Worm (Caenorhabditis elegans): ENCODE measurements around the gene F55B11.4.

The F55B11.4 gene

ce11 chrIV:14445191-14445795, 14.6 kb upstream of the F55B11.4 start (continued):
- TF ChIP-seq R02D3.7 (tag; optimal IDR thresholded peaks at IDR 0.05) = no peak
- no peak for TF ChIP-seq spr-1 (tag; optimal IDR thresholded peaks at IDR 0.05)
- no peak for TF ChIP-seq zip-11 (GFP tag; IDR thresholded peaks at IDR 0.05)
- no peak for TF ChIP-seq daf-16 (GFP tag; optimal IDR thresholded peaks at IDR 0.05)
- TF ChIP-seq daf-16 (tag; optimal IDR thresholded peaks at IDR 0.05) = peak; percentile 42
- no peak for TF ChIP-seq madf-5 (GFP tag; IDR thresholded peaks at IDR 0.05)
- no peak for TF ChIP-seq attf-4 (tag; optimal IDR thresholded peaks at IDR 0.05)
- TF ChIP-seq T20F7.1 (GFP tag; optimal IDR thresholded peaks at IDR 0.05) = no peak
- TF ChIP-seq daf-8 (GFP tag; IDR thresholded peaks at IDR 0.05) = no peak
- peak; percentile 49 for TF ChIP-seq dve-1 (tag; optimal IDR thresholded peaks at IDR 0.05; ENCODE audit: insufficient read depth)
- no peak for TF ChIP-seq zip-2 (tag; optimal IDR thresholded peaks at IDR 0.05)
- no peak for TF ChIP-seq F26F4.8 (GFP tag; conservative IDR thresholded peaks at IDR 0.05)
- no peak for TF ChIP-seq egl-43 (GFP tag; IDR thresholded peaks at IDR 0.05)
- no peak for TF ChIP-seq lin-15B (tag; optimal IDR thresholded peaks at IDR 0.05)
- no peak for TF ChIP-seq ceh-82 (tag; optimal IDR thresholded peaks at IDR 0.05)
- TF ChIP-seq ceh-62 (tag; optimal IDR thresholded peaks at IDR 0.05) = no peak
- no peak for TF ChIP-seq nhr-77 (tag; optimal IDR thresholded peaks at IDR 0.05)
- TF ChIP-seq zfp-2 (tag; optimal IDR thresholded peaks at IDR 0.05) = no peak
- no peak for TF ChIP-seq nhr-111 (GFP tag; optimal IDR thresholded peaks at IDR 0.05)
- TF ChIP-seq lin-1 (GFP tag; IDR thresholded peaks at IDR 0.05) = no peak
- no peak for TF ChIP-seq duxl-1 (tag; optimal IDR thresholded peaks at IDR 0.05; ENCODE audit: poor library complexity)
- no peak for TF ChIP-seq F44E2.7 (GFP tag; IDR thresholded peaks at IDR 0.05)
- TF ChIP-seq daf-19 (GFP tag; conservative IDR thresholded peaks at IDR 0.05) = no peak
- no peak for TF ChIP-seq pha-4 (GFP tag; IDR thresholded peaks at IDR 0.05)
- TF ChIP-seq pha-4 (tag; optimal IDR thresholded peaks at IDR 0.05) = no peak
- no peak for TF ChIP-seq lin-13 (GFP tag; optimal IDR thresholded peaks at IDR 0.05)
- no peak for TF ChIP-seq fkh-10 (GFP tag; optimal IDR thresholded peaks at IDR 0.05)
- peak in 1 of 2 experiments; percentile 34 for TF ChIP-seq unc-62 (GFP tag; optimal IDR thresholded peaks at IDR 0.05 in 1 of 2)
- no peak for TF ChIP-seq unc-62 (tag; optimal IDR thresholded peaks at IDR 0.05)
- TF ChIP-seq F49E8.2 (tag; optimal IDR thresholded peaks at IDR 0.05; ENCODE audit: borderline replicate concordance) = no peak
- TF ChIP-seq zfp-3 (GFP tag; conservative IDR thresholded peaks at IDR 0.05) = no peak
- no peak for TF ChIP-seq mxl-2 (GFP tag; conservative IDR thresholded peaks at IDR 0.05)
- TF ChIP-seq dpl-1 (GFP tag; optimal IDR thresholded peaks at IDR 0.05) = peak; percentile 13
- peak; percentile 8 for TF ChIP-seq nhr-48 (tag; optimal IDR thresholded peaks at IDR 0.05)
- TF ChIP-seq nhr-41 (GFP tag; IDR thresholded peaks at IDR 0.05) = no peak
- no peak for TF ChIP-seq Y75B8A.6 (GFP tag; IDR thresholded peaks at IDR 0.05)
- TF ChIP-seq spr-3 (GFP tag; optimal IDR thresholded peaks at IDR 0.05) = no peak
- TF ChIP-seq dmd-6 (GFP tag; IDR thresholded peaks at IDR 0.05) = 0 out of 2 replicates have a peak, but pooled peaks have one; percentile 22
- TF ChIP-seq nhr-25 (tag; optimal IDR thresholded peaks at IDR 0.05; ENCODE audit: borderline replicate concordance, insufficient read depth) = peak; percentile 9
- no peak for TF ChIP-seq skn-1 (tag; optimal IDR thresholded peaks at IDR 0.05)
- no peak for TF ChIP-seq sdz-12 (GFP tag; optimal IDR thresholded peaks at IDR 0.05)
- TF ChIP-seq pqm-1 (tag; optimal IDR thresholded peaks at IDR 0.05) = no peak
- no peak for TF ChIP-seq vab-7 (GFP tag; IDR thresholded peaks at IDR 0.05)
- peak; percentile 17 for TF ChIP-seq hlh-30 (tag; optimal IDR thresholded peaks at IDR 0.05; ENCODE audit: insufficient read depth)
- no peak for TF ChIP-seq mep-1 (tag; optimal IDR thresholded peaks at IDR 0.05)
- TF ChIP-seq unc-130 (GFP tag; optimal IDR thresholded peaks at IDR 0.05) = no peak
- peak; percentile 76 for TF ChIP-seq mxl-3 (GFP tag; optimal IDR thresholded peaks at IDR 0.05)
- no peak for TF ChIP-seq ceh-32 (tag; optimal IDR thresholded peaks at IDR 0.05; ENCODE audit: poor library complexity)
- TF ChIP-seq F37D6.2 (tag; optimal IDR thresholded peaks at IDR 0.05) = no peak
- no peak for TF ChIP-seq gei-8 (GFP tag; optimal IDR thresholded peaks at IDR 0.05)
- TF ChIP-seq madf-9 (GFP tag; conservative IDR thresholded peaks at IDR 0.05) = no peak
